Worm (Caenorhabditis elegans) whole organism, young adult: Measurements from ENCODE around the gene dhs-18.
A peak's percentile ranks its signal among the peaks of the same experiment; 100 is the strongest.

ENCODE experiments used
- B0261.1 ChIP-seq: sonication (generic microtip); optimal IDR thresholded peaks from 2 replicates; lab custom pipeline; 2016; ENCODE audit warnings: mild to moderate bottlenecking, missing genetic modification characterization, moderate library complexity, missing compliant biosample characterization
- C06A6.2 ChIP-seq: fragments of 200-800 bp; sonication (Bioruptor generic); conservative IDR thresholded peaks from 2 replicates; pipeline ENCODE4 v1.3.6; 2022; ENCODE audit warnings: missing genetic modification characterization, missing compliant biosample characterization
- C17E4.6 ChIP-seq: fragments of 200-800 bp; sonication (Bioruptor generic); IDR thresholded peaks from 2 replicates; pipeline ENCODE4 v1.3.6; 2022; ENCODE audit warnings: missing genetic modification reagents, missing genetic modification characterization, missing compliant biosample characterization
- D2030.7 ChIP-seq: fragments of 200-800 bp; sonication (Bioruptor generic); IDR thresholded peaks from 2 replicates; pipeline ENCODE4 v1.3.6; 2022; ENCODE audit warnings: missing genetic modification reagents, missing genetic modification characterization, missing compliant biosample characterization
- F23B12.7 ChIP-seq: sonication (generic microtip); optimal IDR thresholded peaks from 2 replicates; lab custom pipeline; 2017; ENCODE audit warnings: missing genetic modification characterization, mild to moderate bottlenecking, missing compliant biosample characterization, antibody characterized with exemption, moderate library complexity; ENCODE audit not compliant: insufficient read depth
- F37B4.10 ChIP-seq: fragments of 200-800 bp; sonication (Bioruptor generic); IDR thresholded peaks from 2 replicates; pipeline ENCODE4 v1.3.6; 2022; ENCODE audit warnings: missing genetic modification characterization, missing compliant biosample characterization
- F39B2.1 ChIP-seq: fragments of 200-800 bp; sonication (Bioruptor generic); IDR thresholded peaks from 2 replicates; pipeline ENCODE4 v1.3.6; 2022; ENCODE audit warnings: missing genetic modification reagents, missing genetic modification characterization, missing compliant biosample characterization
- F57A8.1 ChIP-seq: fragments of 200-800 bp; sonication (Bioruptor generic); optimal IDR thresholded peaks from 2 replicates; lab custom pipeline; 2018; ENCODE audit warnings: mild to moderate bottlenecking, missing genetic modification characterization, moderate library complexity, missing compliant biosample characterization
- F57C9.4 ChIP-seq: sonication (generic microtip); optimal IDR thresholded peaks from 2 replicates; lab custom pipeline; 2017; ENCODE audit warnings: mild to moderate bottlenecking, missing genetic modification characterization, missing compliant biosample characterization
- K11D2.4 ChIP-seq: fragments of 200-800 bp; sonication (Bioruptor generic); IDR thresholded peaks from 2 replicates; pipeline ENCODE4 v1.3.6; 2022; ENCODE audit warnings: missing genetic modification reagents, missing genetic modification characterization, missing compliant biosample characterization
- T26A5.8 ChIP-seq: sonication (generic microtip); optimal IDR thresholded peaks from 2 replicates; lab custom pipeline; 2016; ENCODE audit warnings: missing genetic modification characterization, missing compliant biosample characterization
- Y53F4B.3 ChIP-seq: fragments of 200-800 bp; sonication (Bioruptor generic); IDR thresholded peaks from 2 replicates; pipeline ENCODE4 v1.3.6; 2022; ENCODE audit warnings: missing genetic modification reagents, missing genetic modification characterization, missing compliant biosample characterization
- Y53G8AR.9 ChIP-seq: fragments of 200-800 bp; sonication (Bioruptor generic); conservative IDR thresholded peaks from 2 replicates; pipeline ENCODE4 v1.3.6; 2022; ENCODE audit warnings: missing genetic modification reagents, missing genetic modification characterization, missing compliant biosample characterization
- Y56A3A.18 ChIP-seq: fragments of 200-800 bp; sonication (Bioruptor generic); IDR thresholded peaks from 2 replicates; pipeline ENCODE4 v1.3.6; 2022; ENCODE audit warnings: missing genetic modification reagents, missing genetic modification characterization, missing compliant biosample characterization
- Y67H2A.10 ChIP-seq: fragments of 200-800 bp; sonication (Bioruptor generic); conservative IDR thresholded peaks from 2 replicates; pipeline ENCODE4 v1.3.6; 2022; ENCODE audit warnings: missing genetic modification reagents, missing genetic modification characterization, missing compliant biosample characterization
- Y79H2A.3 ChIP-seq: fragments of 200-800 bp; sonication (Bioruptor generic); conservative IDR thresholded peaks from 2 replicates; pipeline ENCODE4 v1.3.6; 2022; ENCODE audit warnings: missing genetic modification reagents, missing genetic modification characterization, missing compliant biosample characterization
- bed-1 ChIP-seq: fragments of 200-800 bp; sonication (Bioruptor generic); IDR thresholded peaks from 2 replicates; pipeline ENCODE4 v1.3.6; 2022; ENCODE audit warnings: missing genetic modification reagents, missing genetic modification characterization, missing compliant biosample characterization
- ceh-27 ChIP-seq: fragments of 200-800 bp; sonication (Bioruptor generic); optimal IDR thresholded peaks from 2 replicates; lab custom pipeline; 2018; ENCODE audit warnings: mild to moderate bottlenecking, missing genetic modification characterization, moderate library complexity, missing compliant biosample characterization
- ceh-58 ChIP-seq: fragments of 200-800 bp; sonication (Bioruptor generic); IDR thresholded peaks from 2 replicates; pipeline ENCODE4 v1.3.6; 2022; ENCODE audit warnings: missing genetic modification characterization, missing compliant biosample characterization
- ceh-79 ChIP-seq: sonication (generic microtip); optimal IDR thresholded peaks from 2 replicates; lab custom pipeline; 2017; ENCODE audit warnings: mild to moderate bottlenecking, missing genetic modification characterization, missing compliant biosample characterization
- dpff-1 ChIP-seq: sonication (generic microtip); optimal IDR thresholded peaks from 2 replicates; lab custom pipeline; 2017; ENCODE audit warnings: mild to moderate bottlenecking, missing genetic modification characterization, missing compliant biosample characterization
- dpl-1 ChIP-seq: fragments of 150-350 bp; optimal IDR thresholded peaks from 2 replicates; lab custom pipeline; 2014; ENCODE audit warnings: missing biosample characterization, missing genetic modification reagents, missing genetic modification characterization
- efl-1 ChIP-seq: fragments of 150-350 bp; optimal IDR thresholded peaks from 2 replicates; lab custom pipeline; 2014; ENCODE audit warnings: missing biosample characterization, missing genetic modification reagents, missing genetic modification characterization
- him-1 ChIP-seq: sonication (generic microtip); optimal IDR thresholded peaks from 2 replicates; lab custom pipeline; 2016; ENCODE audit warnings: missing genotype, missing genetic modification reagents, missing genetic modification characterization, missing compliant biosample characterization
- lag-1 ChIP-seq: fragments of 200-800 bp; sonication (Bioruptor generic); IDR thresholded peaks from 2 replicates; pipeline ENCODE4 v1.3.6; 2022; ENCODE audit warnings: missing genetic modification reagents, missing genetic modification characterization, missing compliant biosample characterization
- let-526 ChIP-seq: fragments of 200-800 bp; sonication (Bioruptor generic); IDR thresholded peaks from 2 replicates; pipeline ENCODE4 v1.3.6; 2022; ENCODE audit warnings: missing genetic modification reagents, missing genetic modification characterization, missing compliant biosample characterization
- lin-35 ChIP-seq, 3 experiments: fragments of 150-350 bp in 2 of 3; sonication (generic microtip) in 1 of 3; optimal IDR thresholded peaks; 2 replicates each; lab custom pipeline; 2014 to 2018; ENCODE audit warnings: missing biosample characterization in 3 of 3, missing genetic modification characterization in 3 of 3, missing genetic modification reagents in 3 of 3
- lin-40 ChIP-seq: sonication (generic microtip); optimal IDR thresholded peaks from 2 replicates; lab custom pipeline; 2016; ENCODE audit warnings: missing genetic modification characterization, mild to moderate bottlenecking, missing compliant biosample characterization, missing genotype, missing genetic modification reagents
- lin-54 ChIP-seq: fragments of 200-800 bp; sonication (Bioruptor generic); optimal IDR thresholded peaks from 2 replicates; lab custom pipeline; 2018; ENCODE audit warnings: mild to moderate bottlenecking, missing genetic modification characterization, missing compliant biosample characterization
- lsy-27 ChIP-seq: sonication (generic microtip); optimal IDR thresholded peaks from 2 replicates; lab custom pipeline; 2017; ENCODE audit warnings: missing genetic modification characterization, mild to moderate bottlenecking, missing compliant biosample characterization, antibody characterized with exemption, missing genotype, borderline replicate concordance; ENCODE audit not compliant: insufficient read depth
- madf-6 ChIP-seq: fragments of 200-800 bp; sonication (Bioruptor generic); IDR thresholded peaks from 2 replicates; pipeline ENCODE4 v1.3.6; 2022; ENCODE audit warnings: missing genetic modification reagents, missing genetic modification characterization, missing compliant biosample characterization
- madf-8 ChIP-seq: fragments of 200-800 bp; sonication (Bioruptor generic); conservative IDR thresholded peaks from 2 replicates; pipeline ENCODE4 v1.3.6; 2022; ENCODE audit warnings: missing genetic modification reagents, missing genetic modification characterization, missing compliant biosample characterization
- mxl-1 ChIP-seq: sonication (generic microtip); optimal IDR thresholded peaks from 2 replicates; lab custom pipeline; 2016; ENCODE audit warnings: missing genetic modification characterization, missing compliant biosample characterization
- nfyb-1 ChIP-seq: fragments of 200-800 bp; sonication (Bioruptor generic); IDR thresholded peaks from 2 replicates; pipeline ENCODE4 v1.3.6; 2022; ENCODE audit warnings: missing genetic modification reagents, missing genetic modification characterization, missing compliant biosample characterization
- nhr-120 ChIP-seq: fragments of 200-800 bp; sonication (Bioruptor generic); IDR thresholded peaks from 2 replicates; pipeline ENCODE4 v1.3.6; 2022; ENCODE audit warnings: missing genetic modification characterization, missing compliant biosample characterization
- nhr-90 ChIP-seq: sonication (generic microtip); optimal IDR thresholded peaks from 2 replicates; lab custom pipeline; 2016; ENCODE audit warnings: missing genotype, mild to moderate bottlenecking, missing genetic modification characterization, missing compliant biosample characterization
- pbrm-1 ChIP-seq: fragments of 200-800 bp; sonication (Bioruptor generic); IDR thresholded peaks from 2 replicates; pipeline ENCODE4 v1.3.6; 2022; ENCODE audit warnings: missing genetic modification reagents, missing genetic modification characterization, missing compliant biosample characterization
- pha-4 ChIP-seq: fragments of 150-350 bp; sonication (generic microtip); optimal IDR thresholded peaks from 2 replicates; lab custom pipeline; 2014; ENCODE audit warnings: missing biosample characterization, missing genetic modification reagents, missing genetic modification characterization
- rpc-1 ChIP-seq, 2 experiments: fragments of 150-350 bp in 1 of 2; sonication (generic microtip) in 1 of 2; optimal IDR thresholded peaks; 2 replicates each; lab custom pipeline; 2014 to 2018; ENCODE audit warnings: missing biosample characterization in 1 of 2, missing genetic modification characterization in 1 of 2, missing genetic modification reagents in 1 of 2, missing genotype in 1 of 2
- snpc-1.3 ChIP-seq: sonication (generic microtip); optimal IDR thresholded peaks from 2 replicates; lab custom pipeline; 2017; ENCODE audit warnings: missing genetic modification characterization, mild to moderate bottlenecking, missing compliant biosample characterization, antibody characterized with exemption, moderate library complexity, missing genotype, missing genetic modification reagents; ENCODE audit not compliant: insufficient read depth
- snpc-4 ChIP-seq, 5 experiments: fragments of 150-350 bp in 1 of 5; sonication (generic microtip) in 4 of 5; optimal IDR thresholded peaks; 2 replicates each; lab custom pipeline; 2014 to 2018; ENCODE audit warnings: missing genetic modification characterization in 5 of 5, missing biosample characterization in 3 of 5, antibody characterized with exemption in 2 of 5, mild to moderate bottlenecking in 2 of 5, missing compliant biosample characterization in 2 of 5, missing genotype in 2 of 5, moderate library complexity in 2 of 5, missing genetic modification reagents in 1 of 5
- tbp1 ChIP-seq: fragments of 200-800 bp; sonication (Bioruptor generic); optimal IDR thresholded peaks from 2 replicates; lab custom pipeline; 2018; ENCODE audit warnings: mild to moderate bottlenecking, missing genetic modification characterization, missing compliant biosample characterization
- tbx-9 ChIP-seq: sonication (generic microtip); optimal IDR thresholded peaks from 2 replicates; lab custom pipeline; 2016; ENCODE audit warnings: borderline replicate concordance, missing genetic modification characterization, inconsistent platforms, missing compliant biosample characterization
- tlf-1 ChIP-seq: fragments of 200-800 bp; sonication (Bioruptor generic); optimal IDR thresholded peaks from 2 replicates; lab custom pipeline; 2018; ENCODE audit warnings: mild to moderate bottlenecking, missing genetic modification characterization, missing compliant biosample characterization
- unc-62 ChIP-seq: fragments of 150-350 bp; optimal IDR thresholded peaks from 2 replicates; lab custom pipeline; 2014; ENCODE audit warnings: missing biosample characterization, missing genetic modification reagents, missing genetic modification characterization
- ztf-22 ChIP-seq: fragments of 200-800 bp; sonication (Bioruptor generic); optimal IDR thresholded peaks from 2 replicates; lab custom pipeline; 2018; ENCODE audit warnings: mild to moderate bottlenecking, missing genetic modification characterization, moderate library complexity, missing compliant biosample characterization
- ztf-25 ChIP-seq: fragments of 200-800 bp; sonication (Bioruptor generic); IDR thresholded peaks from 2 replicates; pipeline ENCODE4 v1.3.6; 2022; ENCODE audit warnings: missing genetic modification reagents, missing genetic modification characterization, missing compliant biosample characterization

Gene dhs-18

ce11 chrV:11076403-11076802 is 29.8 kb upstream of the dhs-18 start (continued):
- TF ChIP-seq T26A5.8 (tag; lab: Kevin White, UChicago), result peak; percentile 73
- TF ChIP-seq lin-54 (GFP tag; lab: Kevin White, UChicago), result peak; percentile 77
- no peak for TF ChIP-seq unc-62 (GFP tag; lab: Kevin White, UChicago)
- peak; percentile 84 for TF ChIP-seq nfyb-1 (GFP tag; lab: Robert Waterston, UW)
- no peak for TF ChIP-seq rpc-1 (optimal IDR thresholded peaks at IDR 0.05; lab: Kevin White, UChicago)
- TF ChIP-seq rpc-1 (tag; optimal IDR thresholded peaks at IDR 0.05; lab: Kevin White, UChicago), result no peak
- TF ChIP-seq tbx-9 (tag; lab: Kevin White, UChicago), result no peak
- TF ChIP-seq F57A8.1, result no peak
- TF ChIP-seq madf-6, result peak; percentile 86
- TF ChIP-seq K11D2.4, result 0 out of 2 replicates have a peak, but pooled peaks have one; percentile 20
- TF ChIP-seq F57C9.4 (tag; lab: Kevin White, UChicago), result no peak
- peak; percentile 57 for TF ChIP-seq C17E4.6
- TF ChIP-seq mxl-1 (tag; lab: Kevin White, UChicago), result no peak
- TF ChIP-seq C06A6.2 (GFP tag; lab: Robert Waterston, UW), result no peak
- TF ChIP-seq Y53G8AR.9, result peak; percentile 95
- TF ChIP-seq F23B12.7, result peak; percentile 39
- peak; percentile 38 for TF ChIP-seq snpc-1.3
- TF ChIP-seq let-526 (GFP tag; lab: Robert Waterston, UW), result 0 out of 2 replicates have a peak, but pooled peaks have one; percentile 7
- 0 out of 2 replicates have a peak, but pooled peaks have one; percentile 30 for TF ChIP-seq D2030.7 (GFP tag; lab: Robert Waterston, UW)
- TF ChIP-seq nhr-120 (GFP tag; lab: Robert Waterston, UW), result 0 out of 2 replicates have a peak, but pooled peaks have one; percentile 32
- TF ChIP-seq ztf-25 (GFP tag; lab: Robert Waterston, UW), result no peak
- TF ChIP-seq ceh-79 (tag; lab: Kevin White, UChicago), result no peak
- peak; percentile 68 for TF ChIP-seq ceh-27 (GFP tag; lab: Kevin White, UChicago)
- TF ChIP-seq B0261.1, result no peak
- TF ChIP-seq dpl-1 (GFP tag; lab: Kevin White, UChicago), result no peak
- peak; percentile 15 for TF ChIP-seq nhr-90 (tag; lab: Kevin White, UChicago)
- no peak for TF ChIP-seq ztf-22 (GFP tag; lab: Kevin White, UChicago)
- peak; percentile 37 for TF ChIP-seq lin-40 (tag; lab: Kevin White, UChicago)
- TF ChIP-seq F37B4.10 (GFP tag; lab: Robert Waterston, UW), result no peak
- TF ChIP-seq dpff-1 (tag; lab: Kevin White, UChicago), result no peak
- peak; percentile 66 for TF ChIP-seq tbp1 (GFP tag; lab: Kevin White, UChicago)
- TF ChIP-seq lin-35 (GFP tag; optimal IDR thresholded peaks at IDR 0.05; lab: Kevin White, UChicago), result peak in 1 of 3 experiments; percentile 81
- TF ChIP-seq pbrm-1 (GFP tag; lab: Robert Waterston, UW), result peak; percentile 79
- TF ChIP-seq lag-1, result no peak
- TF ChIP-seq him-1 (tag; lab: Kevin White, UChicago), result peak; percentile 67
- peak; percentile 78 for TF ChIP-seq tlf-1 (GFP tag; lab: Kevin White, UChicago)
- TF ChIP-seq pha-4 (tag; lab: Kevin White, UChicago), result no peak
- peak; percentile 87 for TF ChIP-seq F39B2.1 (GFP tag; lab: Robert Waterston, UW)
- TF ChIP-seq bed-1 (GFP tag; lab: Robert Waterston, UW), result 0 out of 2 replicates have a peak, but pooled peaks have one; percentile 74
- peak; percentile 88 for TF ChIP-seq Y56A3A.18 (GFP tag; lab: Robert Waterston, UW)
- no peak for TF ChIP-seq Y53F4B.3 (GFP tag; lab: Robert Waterston, UW)
- TF ChIP-seq Y67H2A.10, result no peak
- TF ChIP-seq snpc-4 (GFP tag; optimal IDR thresholded peaks at IDR 0.05; lab: Kevin White, UChicago), result peak; percentile 28
- TF ChIP-seq snpc-4 (tag; optimal IDR thresholded peaks at IDR 0.05; lab: Kevin White, UChicago), result peak in 3 of 4 experiments; percentile 50 to 52 (median 50)
- no peak for TF ChIP-seq efl-1 (GFP tag; lab: Kevin White, UChicago)
- TF ChIP-seq Y79H2A.3, result 0 out of 2 replicates have a peak, but pooled peaks have one; percentile 62
- 0 out of 2 replicates have a peak, but pooled peaks have one; percentile 70 for TF ChIP-seq ceh-58 (GFP tag; lab: Robert Waterston, UW)
- TF ChIP-seq lsy-27 (tag; lab: Kevin White, UChicago), result no peak
- TF ChIP-seq madf-8 (GFP tag; lab: Robert Waterston, UW), result peak; percentile 9; the same call in 1 of the 2 replicates
